Worm (Caenorhabditis elegans) whole organism, L1 larva: Measurements from ENCODE around the gene C50E3.15.

ENCODE experiments used
- C16A3.4 ChIP-seq: fragments of 150-350 bp; optimal IDR thresholded peaks from 2 replicates; lab custom pipeline; 2014; ENCODE audit warnings: missing biosample characterization, missing genetic modification characterization
- C34B4.2 ChIP-seq: sonication (generic microtip); optimal IDR thresholded peaks from 2 replicates; lab custom pipeline; 2017; ENCODE audit warnings: mild to moderate bottlenecking, missing genetic modification characterization, missing compliant biosample characterization
- Y116A8C.19 ChIP-seq: sonication (generic microtip); optimal IDR thresholded peaks from 2 replicates; lab custom pipeline; 2016; ENCODE audit warnings: missing compliant biosample characterization, missing genetic modification characterization, borderline replicate concordance
- aly-2 ChIP-seq: fragments of 150-350 bp; optimal IDR thresholded peaks from 2 replicates; lab custom pipeline; 2014; ENCODE audit warnings: missing biosample characterization, missing genetic modification characterization
- ama-1 ChIP-seq: fragments of 150-350 bp; optimal IDR thresholded peaks from 2 replicates; lab custom pipeline; 2014
- ceh-63 ChIP-seq: fragments of 200-800 bp; sonication (Bioruptor generic); optimal IDR thresholded peaks from 2 replicates; lab custom pipeline; 2018; ENCODE audit warnings: mild to moderate bottlenecking, missing genetic modification characterization, missing compliant biosample characterization
- ceh-88 ChIP-seq: fragments of 200-800 bp; sonication (Bioruptor generic); IDR thresholded peaks from 2 replicates; pipeline ENCODE4 v1.3.6; 2022; ENCODE audit warnings: missing genetic modification characterization, missing compliant biosample characterization
- ceh-90 ChIP-seq: sonication (generic microtip); optimal IDR thresholded peaks from 2 replicates; lab custom pipeline; 2016; ENCODE audit warnings: missing genetic modification characterization, missing compliant biosample characterization
- dpl-1 ChIP-seq, 3 experiments: fragments of 150-350 bp in 2 of 3; sonication (generic microtip) in 1 of 3; optimal IDR thresholded peaks; 2 replicates each; lab custom pipeline; 2014 to 2017; ENCODE audit warnings: missing biosample characterization in 3 of 3, missing genetic modification characterization in 3 of 3, missing genetic modification reagents in 3 of 3
- dsc-1 ChIP-seq: sonication (generic microtip); optimal IDR thresholded peaks from 2 replicates; lab custom pipeline; 2016; ENCODE audit warnings: mild to moderate bottlenecking, missing genetic modification characterization, missing compliant biosample characterization
- efl-3 ChIP-seq: fragments of 200-800 bp; sonication (Bioruptor generic); optimal IDR thresholded peaks from 2 replicates; lab custom pipeline; 2018; ENCODE audit warnings: mild to moderate bottlenecking, missing genetic modification characterization, missing compliant biosample characterization
- egl-13 ChIP-seq: sonication (generic microtip); optimal IDR thresholded peaks from 2 replicates; lab custom pipeline; 2016; ENCODE audit warnings: missing genotype, missing genetic modification reagents, missing genetic modification characterization, missing compliant biosample characterization
- egl-27 ChIP-seq, 2 experiments: fragments of 150-350 bp in 1 of 2; sonication (generic microtip); optimal IDR thresholded peaks; 3 replicates each; lab custom pipeline; 2017 to 2018; ENCODE audit warnings: missing biosample characterization in 2 of 2, missing genetic modification characterization in 2 of 2, missing genetic modification reagents in 2 of 2
- elt-2 ChIP-seq: sonication (generic microtip); optimal IDR thresholded peaks from 2 replicates; lab custom pipeline; 2016; ENCODE audit warnings: missing genetic modification characterization, mild to moderate bottlenecking, inconsistent platforms, missing compliant biosample characterization, missing genetic modification reagents
- fkh-10 ChIP-seq: sonication (generic microtip); optimal IDR thresholded peaks from 2 replicates; lab custom pipeline; 2017; ENCODE audit warnings: missing biosample characterization, missing genetic modification reagents, missing genetic modification characterization
- hlh-17 ChIP-seq: fragments of 200-800 bp; sonication (Bioruptor generic); optimal IDR thresholded peaks from 2 replicates; lab custom pipeline; 2018; ENCODE audit warnings: missing genetic modification characterization, mild to moderate bottlenecking, missing compliant biosample characterization, moderate library complexity, borderline replicate concordance
- isw-1 ChIP-seq: fragments of 200-800 bp; sonication (Bioruptor generic); IDR thresholded peaks from 2 replicates; pipeline ENCODE4 v1.3.6; 2022; ENCODE audit warnings: missing genetic modification characterization, missing compliant biosample characterization
- lin-13 ChIP-seq: fragments of 150-350 bp; optimal IDR thresholded peaks from 2 replicates; lab custom pipeline; 2014; ENCODE audit warnings: missing biosample characterization, missing genetic modification reagents, missing genetic modification characterization
- lin-14 ChIP-seq: fragments of 200-800 bp; sonication (Bioruptor generic); optimal IDR thresholded peaks from 2 replicates; lab custom pipeline; 2018; ENCODE audit warnings: mild to moderate bottlenecking, missing genetic modification characterization, moderate library complexity, missing compliant biosample characterization
- lin-35 ChIP-seq, 2 experiments: fragments of 150-350 bp; optimal IDR thresholded peaks; 2 replicates each; lab custom pipeline; 2014; ENCODE audit warnings: missing biosample characterization in 2 of 2, missing genetic modification characterization in 2 of 2, missing genetic modification reagents in 2 of 2
- lsy-2 ChIP-seq, 2 experiments: fragments of 150-350 bp; optimal IDR thresholded peaks; 2 replicates each; lab custom pipeline; 2014; ENCODE audit warnings: missing biosample characterization in 2 of 2, missing genetic modification characterization in 2 of 2
- mep-1 ChIP-seq: fragments of 150-350 bp; optimal IDR thresholded peaks from 2 replicates; lab custom pipeline; 2014; ENCODE audit warnings: missing biosample characterization, missing genetic modification characterization
- nhr-11 ChIP-seq: fragments of 150-350 bp; optimal IDR thresholded peaks from 2 replicates; lab custom pipeline; 2014; ENCODE audit warnings: missing biosample characterization, missing genetic modification characterization
- nhr-20 ChIP-seq: sonication (generic microtip); optimal IDR thresholded peaks from 2 replicates; lab custom pipeline; 2016; ENCODE audit warnings: mild to moderate bottlenecking, missing genetic modification characterization, missing compliant biosample characterization
- nhr-28 ChIP-seq: fragments of 150-350 bp; optimal IDR thresholded peaks from 2 replicates; lab custom pipeline; 2014; ENCODE audit warnings: missing biosample characterization, missing genetic modification characterization
- nhr-76 ChIP-seq: sonication (generic microtip); optimal IDR thresholded peaks from 2 replicates; lab custom pipeline; 2017; ENCODE audit warnings: missing biosample characterization, missing genetic modification characterization
- nhr-85 ChIP-seq: sonication (generic microtip); peaks from one replicate; lab custom pipeline; 2016; ENCODE audit warnings: missing genetic modification characterization, inconsistent platforms, missing compliant biosample characterization
- nhr-90 ChIP-seq: sonication (generic microtip); optimal IDR thresholded peaks from 2 replicates; lab custom pipeline; 2016; ENCODE audit warnings: mild to moderate bottlenecking, missing genetic modification characterization, missing compliant biosample characterization; ENCODE audit not compliant: poor library complexity
- pax-3 ChIP-seq: fragments of 200-800 bp; sonication (Bioruptor generic); optimal IDR thresholded peaks from 2 replicates; lab custom pipeline; 2018; ENCODE audit warnings: mild to moderate bottlenecking, missing genetic modification characterization, moderate library complexity, missing compliant biosample characterization
- pqm-1 ChIP-seq: sonication (generic microtip); optimal IDR thresholded peaks from 3 replicates; lab custom pipeline; 2017; ENCODE audit warnings: missing biosample characterization, missing genetic modification characterization
- rnt-1 ChIP-seq: sonication (generic microtip); optimal IDR thresholded peaks from 2 replicates; lab custom pipeline; 2016; ENCODE audit warnings: mild to moderate bottlenecking, missing genetic modification characterization, moderate library complexity, missing compliant biosample characterization
- skn-1 ChIP-seq: fragments of 150-350 bp; optimal IDR thresholded peaks from 2 replicates; lab custom pipeline; 2014; ENCODE audit warnings: missing biosample characterization, missing genetic modification characterization
- snu-23 ChIP-seq: sonication (generic microtip); optimal IDR thresholded peaks from 2 replicates; lab custom pipeline; 2016; ENCODE audit warnings: missing genetic modification characterization, missing compliant biosample characterization
- sox-4 ChIP-seq: sonication (generic microtip); optimal IDR thresholded peaks from 2 replicates; lab custom pipeline; 2016; ENCODE audit warnings: missing genetic modification characterization, missing compliant biosample characterization
- sptf-1 ChIP-seq: fragments of 150-350 bp; optimal IDR thresholded peaks from 2 replicates; lab custom pipeline; 2014; ENCODE audit warnings: missing biosample characterization, missing genetic modification characterization
- sup-37 ChIP-seq: fragments of 200-800 bp; sonication (Bioruptor generic); optimal IDR thresholded peaks from 2 replicates; lab custom pipeline; 2018; ENCODE audit warnings: mild to moderate bottlenecking, missing genetic modification characterization, missing compliant biosample characterization
- tbx-2 ChIP-seq: sonication (generic microtip); optimal IDR thresholded peaks from 2 replicates; lab custom pipeline; 2016; ENCODE audit warnings: missing genetic modification characterization, missing compliant biosample characterization
- tlp-1 ChIP-seq: fragments of 150-350 bp; optimal IDR thresholded peaks from 2 replicates; lab custom pipeline; 2014; ENCODE audit warnings: missing biosample characterization, missing genetic modification characterization
- unc-30 ChIP-seq: sonication (generic microtip); optimal IDR thresholded peaks from 2 replicates; lab custom pipeline; 2017; ENCODE audit warnings: missing biosample characterization, missing genetic modification characterization
- unc-86 ChIP-seq: sonication (generic microtip); optimal IDR thresholded peaks from 2 replicates; lab custom pipeline; 2016; ENCODE audit warnings: missing genetic modification characterization, missing compliant biosample characterization
- unc-98 ChIP-seq: fragments of 200-800 bp; sonication (Bioruptor generic); IDR thresholded peaks from 2 replicates; pipeline ENCODE4 v1.3.6; 2022; ENCODE audit warnings: missing genetic modification characterization, missing compliant biosample characterization
- vab-15 ChIP-seq: sonication (generic microtip); optimal IDR thresholded peaks from 2 replicates; lab custom pipeline; 2017; ENCODE audit warnings: missing genotype, mild to moderate bottlenecking, missing genetic modification characterization, missing compliant biosample characterization
- xbp-1 ChIP-seq: sonication (generic microtip); optimal IDR thresholded peaks from 2 replicates; lab custom pipeline; 2016; ENCODE audit warnings: missing genetic modification characterization, missing compliant biosample characterization
- zag-1 ChIP-seq: fragments of 150-350 bp; optimal IDR thresholded peaks from 2 replicates; lab custom pipeline; 2014; ENCODE audit warnings: missing biosample characterization, missing genetic modification characterization
- ztf-11 ChIP-seq, 2 experiments: sonication (generic microtip); optimal IDR thresholded peaks; 2 replicates each; lab custom pipeline; 2016 to 2017; ENCODE audit warnings: missing genetic modification characterization in 2 of 2, missing biosample characterization in 1 of 2, missing compliant biosample characterization in 1 of 2

C50E3.15 gene

ce11 chrV:7587637-7588036 lies 30.6 kb upstream of the C50E3.15 start, which contains the start of the genes F19F10.11 and C50E3.5 (continued):
- no peak for TF ChIP-seq egl-27 (tag; optimal IDR thresholded peaks at IDR 0.05; lab: Kevin White, UChicago)
- TF ChIP-seq dpl-1 (GFP tag; optimal IDR thresholded peaks at IDR 0.05; lab: Kevin White, UChicago) = peak; percentile 48 to 72 (median 66)
- TF ChIP-seq aly-2 (tag; lab: Kevin White, UChicago) = no peak
- TF ChIP-seq nhr-90 (tag; lab: Kevin White, UChicago) = peak; percentile 66
- TF ChIP-seq lin-35 (GFP tag; optimal IDR thresholded peaks at IDR 0.05; lab: Kevin White, UChicago) = peak; percentile 27 to 64
- no peak for TF ChIP-seq ceh-90 (tag; lab: Kevin White, UChicago)
- TF ChIP-seq skn-1 = peak; percentile 48
- TF ChIP-seq tbx-2 (tag; lab: Kevin White, UChicago) = peak; percentile 70
- TF ChIP-seq ceh-63 = no peak
- TF ChIP-seq sup-37 (GFP tag; lab: Kevin White, UChicago) = no peak
- TF ChIP-seq unc-98 (GFP tag; lab: Robert Waterston, UW) = no peak
- TF ChIP-seq C34B4.2 (tag; lab: Kevin White, UChicago) = no peak
- TF ChIP-seq ceh-88 = no peak
- TF ChIP-seq vab-15 = no peak
- no peak for TF ChIP-seq ztf-11 (tag; optimal IDR thresholded peaks at IDR 0.05; lab: Kevin White, UChicago)
- TF ChIP-seq xbp-1 (tag; lab: Kevin White, UChicago) = peak; percentile 67
- no peak for TF ChIP-seq unc-30 (tag; lab: Kevin White, UChicago)
- peak; percentile 78 for TF ChIP-seq snu-23 (GFP tag; lab: Kevin White, UChicago)
- peak; percentile 62 for TF ChIP-seq dsc-1 (tag; lab: Kevin White, UChicago)
- TF ChIP-seq ama-1 (lab: Kevin White, UChicago) = no peak
- no peak for TF ChIP-seq egl-13 (tag; lab: Kevin White, UChicago)
- no peak for TF ChIP-seq nhr-28 (tag; lab: Kevin White, UChicago)
- TF ChIP-seq isw-1 (GFP tag; lab: Robert Waterston, UW) = peak; percentile 26
- TF ChIP-seq mep-1 (tag; lab: Kevin White, UChicago) = peak; percentile 82
- peak; percentile 79 for TF ChIP-seq lin-14 (GFP tag; lab: Kevin White, UChicago)
- TF ChIP-seq pax-3 (tag; lab: Kevin White, UChicago) = no peak
- no peak for TF ChIP-seq tlp-1 (tag; lab: Kevin White, UChicago)
- peak; percentile 64 for TF ChIP-seq unc-86 (tag; lab: Kevin White, UChicago)
- TF ChIP-seq hlh-17 (GFP tag; lab: Kevin White, UChicago) = no peak
- no peak for TF ChIP-seq sox-4 (tag; lab: Kevin White, UChicago)
- no peak for TF ChIP-seq zag-1 (tag; lab: Kevin White, UChicago)

ce11 chrV:7590454-7590853 lies 27.8 kb upstream of the C50E3.15 start, which contains the start of gene C50E3.6:
Gene C50E3.6, minus strand, starts transcription at chrV:7590554.
- TF ChIP-seq fkh-10 = peak; percentile 49
- TF ChIP-seq xbp-1 (tag; lab: Kevin White, UChicago) = no peak
- TF ChIP-seq lin-14 (GFP tag; lab: Kevin White, UChicago) = peak; percentile 7
- TF ChIP-seq, all 84 proteins: peak for 2

ce11 chrV:7595132-7595531 lies 23.1 kb upstream of the C50E3.15 start:
- TF ChIP-seq nhr-11 = no peak
- no peak for TF ChIP-seq lin-13 (GFP tag; lab: Kevin White, UChicago)
- TF ChIP-seq C16A3.4 (tag; lab: Kevin White, UChicago) = no peak
- no peak for TF ChIP-seq lsy-2 (tag; optimal IDR thresholded peaks at IDR 0.05; lab: Kevin White, UChicago)
- no peak for TF ChIP-seq elt-2 (tag; lab: Kevin White, UChicago)
- TF ChIP-seq vab-15 = no peak
- TF ChIP-seq nhr-90 (tag; lab: Kevin White, UChicago) = no peak
- no peak for TF ChIP-seq rnt-1
- no peak for TF ChIP-seq pqm-1
- no peak for TF ChIP-seq Y116A8C.19 (tag; lab: Kevin White, UChicago)
- no peak for TF ChIP-seq nhr-85 (tag; lab: Kevin White, UChicago)
- TF ChIP-seq nhr-76 (tag; lab: Kevin White, UChicago) = no peak
- no peak for TF ChIP-seq sup-37 (GFP tag; lab: Kevin White, UChicago)
- no peak for TF ChIP-seq nhr-20 (tag; lab: Kevin White, UChicago)
- TF ChIP-seq lin-14 (GFP tag; lab: Kevin White, UChicago) = no peak
- no peak for TF ChIP-seq efl-3
- no peak for TF ChIP-seq sptf-1 (tag; lab: Kevin White, UChicago)
